Worm (Caenorhabditis elegans) whole organism, L2 larva: ENCODE data around the gene tomm-22.

Source experiments
- fos-1 ChIP-seq: fragments of 150-350 bp; optimal IDR thresholded peaks from 2 replicates; lab custom pipeline; 2014; ENCODE audit warnings: missing biosample characterization, missing genetic modification characterization
- lsy-2 ChIP-seq, 2 experiments: fragments of 150-350 bp in 1 of 2; sonication (generic microtip) in 1 of 2; optimal IDR thresholded peaks; 2 replicates each; lab custom pipeline; 2014 to 2017; ENCODE audit warnings: missing biosample characterization in 2 of 2, missing genetic modification characterization in 2 of 2
- nhr-11 ChIP-seq: fragments of 150-350 bp; optimal IDR thresholded peaks from 2 replicates; lab custom pipeline; 2014; ENCODE audit warnings: missing biosample characterization, missing genetic modification characterization
- nhr-77 ChIP-seq: fragments of 150-350 bp; optimal IDR thresholded peaks from 2 replicates; lab custom pipeline; 2014; ENCODE audit warnings: missing biosample characterization, missing genetic modification characterization
- peb-1 ChIP-seq: fragments of 150-350 bp; optimal IDR thresholded peaks from 2 replicates; lab custom pipeline; 2014; ENCODE audit warnings: missing biosample characterization, missing genetic modification characterization
- zag-1 ChIP-seq: fragments of 150-350 bp; optimal IDR thresholded peaks from 2 replicates; lab custom pipeline; 2014; ENCODE audit warnings: missing biosample characterization, missing genetic modification characterization

ce11 chrII:484328-484916 lies 14.1 kb upstream of the tomm-22 start, which contains the start of the genes gldi-1 and prp-21:
- TF ChIP-seq peb-1 (tag; lab: Kevin White, UChicago) (no peak), nhr-11 (tag; lab: Kevin White, UChicago) (no peak), fos-1 (tag; lab: Kevin White, UChicago) (no peak), zag-1 (tag; lab: Kevin White, UChicago) (no peak), lsy-2 (tag; optimal IDR thresholded peaks at IDR 0.05; lab: Kevin White, UChicago) (peak in 1 of 2 experiments; percentile 54), nhr-77 (no peak)
